Fruit fly (Drosophila melanogaster): Measurements from ENCODE around the gene Smg6.
A peak's percentile ranks its signal among the peaks of the same experiment; 100 is the strongest.

Gene Smg6

dm6 chr3R:25024895-25025557 is 8.2 kb downstream of the Smg6 start, which contains the start of the genes EMC6 and Hr96 (continued):
- TF ChIP-seq ro (GFP tag; IDR thresholded peaks at IDR 0.05) (peak; percentile 68), CG7357 (GFP tag; IDR thresholded peaks at IDR 0.05) (peak; percentile 82), Kr (GFP tag; optimal IDR thresholded peaks at IDR 0.05) (no peak), gcm (GFP tag; optimal IDR thresholded peaks at IDR 0.05) (peak; percentile 87), bab2 (GFP tag; optimal IDR thresholded peaks at IDR 0.05) (peak; percentile 94), vnd (GFP tag; IDR thresholded peaks at IDR 0.05; ENCODE audit: partially characterized antibody) (peak; percentile 60; the same call in 2 of the 3 replicates), CG13775 (GFP tag; optimal IDR thresholded peaks at IDR 0.05) (peak; percentile 94), C15 (GFP tag; IDR thresholded peaks at IDR 0.05) (peak; percentile 85; the same call in 2 of the 3 replicates), BEAF-32 (GFP tag; optimal IDR thresholded peaks at IDR 0.05) (peak; percentile 66), lmd (GFP tag; IDR thresholded peaks at IDR 0.05) (peak; percentile 92), H15 (GFP tag; IDR thresholded peaks at IDR 0.05) (peak; percentile 93), az2 (GFP tag; optimal IDR thresholded peaks at IDR 0.05) (peak; percentile 94), Doc2 (GFP tag; IDR thresholded peaks at IDR 0.05) (peak; percentile 61; the same call in 1 of the 2 replicates), CG1647 (GFP tag; optimal IDR thresholded peaks at IDR 0.05) (peak; percentile 93), odd (GFP tag; optimal IDR thresholded peaks at IDR 0.05) (peak; percentile 79), ewg (GFP tag; optimal IDR thresholded peaks at IDR 0.05) (peak; percentile 89), sisA (GFP tag; IDR thresholded peaks at IDR 0.05) (peak; percentile 93), CG15073 (GFP tag; optimal IDR thresholded peaks at IDR 0.05) (peak; percentile 54), CG11695 (GFP tag; IDR thresholded peaks at IDR 0.05) (peak; percentile 87), B-H2 (GFP tag; optimal IDR thresholded peaks at IDR 0.05) (peak; percentile 96), tio (GFP tag; optimal IDR thresholded peaks at IDR 0.05) (no peak), ATbp (GFP tag; optimal IDR thresholded peaks at IDR 0.05) (peak; percentile 84), dan (GFP tag; IDR thresholded peaks at IDR 0.05) (peak; percentile 65), CG13296 (GFP tag; optimal IDR thresholded peaks at IDR 0.05) (peak; percentile 92), CG5953 (GFP tag; IDR thresholded peaks at IDR 0.05) (peak; percentile 93), D19B (GFP tag; optimal IDR thresholded peaks at IDR 0.05) (peak; percentile 81), sens-2 (GFP tag; IDR thresholded peaks at IDR 0.05) (peak; percentile 96), usp (GFP tag; optimal IDR thresholded peaks at IDR 0.05) (no peak), Sox102F (GFP tag; optimal IDR thresholded peaks at IDR 0.05) (peak; percentile 93), luna (GFP tag; optimal IDR thresholded peaks at IDR 0.05) (peak; percentile 89), Lpt (GFP tag; optimal IDR thresholded peaks at IDR 0.05) (no peak), ac (GFP tag; optimal IDR thresholded peaks at IDR 0.05) (peak; percentile 77), abd-A (tag; optimal IDR thresholded peaks at IDR 0.05) (no peak), otp (GFP tag; IDR thresholded peaks at IDR 0.05) (peak; percentile 92), CG11504 (tag; optimal IDR thresholded peaks at IDR 0.05) (peak; percentile 90), Asciz (GFP tag; optimal IDR thresholded peaks at IDR 0.05) (peak; percentile 83), CG7271 (tag; optimal IDR thresholded peaks at IDR 0.05) (peak; percentile 82), CG31441 (GFP tag; IDR thresholded peaks at IDR 0.05) (peak; percentile 94), CG6854 (GFP tag; optimal IDR thresholded peaks at IDR 0.05) (peak; percentile 83), org-1 (GFP tag; optimal IDR thresholded peaks at IDR 0.05) (peak; percentile 78), kni (GFP tag; optimal IDR thresholded peaks at IDR 0.05) (peak; percentile 76), cato (GFP tag; optimal IDR thresholded peaks at IDR 0.05; ENCODE audit: borderline replicate concordance) (peak; percentile 92), CG17186 (GFP tag; optimal IDR thresholded peaks at IDR 0.05) (peak; percentile 87), CG3281 (GFP tag; optimal IDR thresholded peaks at IDR 0.05) (peak; percentile 91), nmo (GFP tag; optimal IDR thresholded peaks at IDR 0.05) (peak; percentile 94), CG8944 (GFP tag; optimal IDR thresholded peaks at IDR 0.05) (peak; percentile 91), pho (GFP tag; optimal IDR thresholded peaks at IDR 0.05) (peak; percentile 96), Camta (GFP tag; optimal IDR thresholded peaks at IDR 0.05) (peak; percentile 93), CG11723 (GFP tag; optimal IDR thresholded peaks at IDR 0.05) (no peak), BtbVII (GFP tag; optimal IDR thresholded peaks at IDR 0.05) (peak; percentile 83)

Measured in whole organism, embryonic.